Fruit fly (Drosophila melanogaster) whole organism, pupa: Measurements from ENCODE around the gene IleRS-m.

Source experiments
- CG10348 ChIP-seq: fragments of 200-800 bp; sonication (Bioruptor generic); IDR thresholded peaks from 2 replicates; pipeline ENCODE4 v1.3.6; 2022; ENCODE audit warnings: missing biosample characterization, missing genetic modification characterization
- CG12605 ChIP-seq: fragments of 200-800 bp; sonication (Bioruptor generic); IDR thresholded peaks from 2 replicates; pipeline ENCODE4 v1.3.6; 2022; ENCODE audit warnings: missing biosample characterization, missing genetic modification characterization
- CG13204 ChIP-seq: fragments of 200-800 bp; sonication (Bioruptor generic); optimal IDR thresholded peaks from 2 replicates; lab custom pipeline; 2018; ENCODE audit warnings: missing biosample characterization, mild to moderate bottlenecking, missing genetic modification characterization, moderate library complexity
- CG14655 ChIP-seq: fragments of 200-800 bp; sonication (Bioruptor generic); optimal IDR thresholded peaks from 3 replicates; lab custom pipeline; 2017; ENCODE audit warnings: mild to moderate bottlenecking, missing biosample characterization, missing genetic modification reagents, missing genetic modification characterization
- CG15710 ChIP-seq: fragments of 200-800 bp; sonication (Bioruptor generic); optimal IDR thresholded peaks from 2 replicates; lab custom pipeline; 2018; ENCODE audit warnings: missing biosample characterization, mild to moderate bottlenecking, missing genetic modification characterization, moderate library complexity
- CG17806 ChIP-seq: fragments of 200-800 bp; sonication (Bioruptor generic); optimal IDR thresholded peaks from 2 replicates; lab custom pipeline; 2018; ENCODE audit warnings: missing biosample characterization, mild to moderate bottlenecking, missing genetic modification characterization, moderate library complexity
- CG32121 ChIP-seq: fragments of 200-800 bp; sonication (Bioruptor generic); IDR thresholded peaks from 2 replicates; pipeline ENCODE4 v1.3.6; 2022; ENCODE audit warnings: missing biosample characterization, missing genetic modification characterization
- CG34367 ChIP-seq: fragments of 200-800 bp; sonication (Bioruptor generic); optimal IDR thresholded peaks from 2 replicates; lab custom pipeline; 2018; ENCODE audit warnings: missing biosample characterization, mild to moderate bottlenecking, missing genetic modification characterization
- CG4496 ChIP-seq: fragments of 200-800 bp; sonication (Bioruptor generic); IDR thresholded peaks from 3 replicates; pipeline ENCODE4 v1.3.6; 2022; ENCODE audit warnings: missing biosample characterization, missing genetic modification characterization
- CG8159 ChIP-seq: fragments of 200-800 bp; sonication (Bioruptor generic); optimal IDR thresholded peaks from 3 replicates; lab custom pipeline; 2018; ENCODE audit warnings: missing biosample characterization, mild to moderate bottlenecking, missing genetic modification characterization, moderate library complexity
- CG8301 ChIP-seq: fragments of 200-800 bp; sonication (Bioruptor generic); optimal IDR thresholded peaks from 2 replicates; lab custom pipeline; 2018; ENCODE audit warnings: missing biosample characterization, mild to moderate bottlenecking, missing genetic modification characterization
- CG9948 ChIP-seq: fragments of 200-800 bp; sonication (Bioruptor generic); optimal IDR thresholded peaks from 2 replicates; lab custom pipeline; 2018; ENCODE audit warnings: missing biosample characterization, mild to moderate bottlenecking, missing genetic modification characterization, moderate library complexity
- D1 ChIP-seq: fragments of 200-800 bp; sonication (Bioruptor generic); optimal IDR thresholded peaks from 2 replicates; lab custom pipeline; 2018; ENCODE audit warnings: missing biosample characterization, mild to moderate bottlenecking, missing genetic modification characterization, moderate library complexity
- EcR ChIP-seq: fragments of 200-800 bp; sonication (Bioruptor generic); optimal IDR thresholded peaks from 3 replicates; lab custom pipeline; 2019; ENCODE audit warnings: missing biosample characterization, missing genetic modification characterization, mild to moderate bottlenecking, moderate library complexity, missing genetic modification reagents
- Ets98B ChIP-seq: fragments of 200-800 bp; sonication (Bioruptor generic); IDR thresholded peaks from 2 replicates; pipeline ENCODE4 v1.3.6; 2022; ENCODE audit warnings: missing biosample characterization, missing genetic modification characterization
- Pif1A ChIP-seq: fragments of 200-800 bp; sonication (Bioruptor generic); optimal IDR thresholded peaks from 3 replicates; lab custom pipeline; 2016; ENCODE audit warnings: missing biosample characterization, missing genetic modification characterization
- Pif1B ChIP-seq: fragments of 200-800 bp; sonication (Bioruptor generic); optimal IDR thresholded peaks from 3 replicates; lab custom pipeline; 2016; ENCODE audit warnings: missing biosample characterization, missing genetic modification characterization
- Snoo ChIP-seq: fragments of 200-800 bp; sonication (Bioruptor generic); optimal IDR thresholded peaks from 3 replicates; lab custom pipeline; 2017; ENCODE audit warnings: missing biosample characterization, mild to moderate bottlenecking, missing genetic modification characterization, inconsistent platforms
- fd96Ca ChIP-seq: fragments of 200-800 bp; sonication (Bioruptor generic); IDR thresholded peaks from 3 replicates; pipeline ENCODE4 v1.3.6; 2022; ENCODE audit warnings: missing biosample characterization, missing genetic modification characterization
- gl ChIP-seq: fragments of 200-800 bp; sonication (Bioruptor generic); optimal IDR thresholded peaks from 2 replicates; lab custom pipeline; 2018; ENCODE audit warnings: missing biosample characterization, mild to moderate bottlenecking, missing genetic modification characterization
- rn ChIP-seq: fragments of 200-800 bp; sonication (Bioruptor generic); IDR thresholded peaks from 2 replicates; pipeline ENCODE4 v1.3.6; 2022; ENCODE audit warnings: missing biosample characterization, missing genetic modification characterization

Gene IleRS-m

DNA sequence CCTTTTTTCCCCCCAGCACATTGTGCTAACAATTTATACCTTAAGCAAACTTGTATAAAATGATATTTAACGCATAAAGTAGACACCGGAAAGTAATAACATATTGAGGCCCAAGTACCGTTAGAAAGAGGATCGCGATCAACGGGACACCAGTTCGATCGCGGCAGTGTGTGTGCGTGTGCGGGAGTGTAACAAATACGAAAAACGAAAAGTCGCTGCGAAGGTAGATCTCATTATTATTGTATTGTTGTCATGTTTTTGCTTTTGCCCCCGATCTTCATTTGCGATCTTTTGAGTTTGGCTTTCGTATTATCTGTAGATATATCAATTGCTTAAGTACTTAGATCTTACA, 32.0 kb downstream of the IleRS-m start:
- TF ChIP-seq CG8159 (tag; lab: Kevin White, UChicago): no peak
- no peak for TF ChIP-seq CG8301 (tag; lab: Kevin White, UChicago)
- TF ChIP-seq CG4496 (GFP tag; lab: Robert Waterston, UW): no peak
- TF ChIP-seq Pif1A (GFP tag; lab: Kevin White, UChicago): no peak
- TF ChIP-seq CG17806: no peak
- TF ChIP-seq CG10348 (GFP tag; lab: Robert Waterston, UW): no peak
- TF ChIP-seq EcR (GFP tag; lab: Kevin White, UChicago): no peak
- no peak for TF ChIP-seq CG14655 (GFP tag; lab: Kevin White, UChicago)
- TF ChIP-seq CG32121: no peak

- TF ChIP-seq Pif1B (GFP tag; lab: Kevin White, UChicago) (no peak), CG12605 (GFP tag; lab: Robert Waterston, UW) (no peak), CG32121 (no peak), CG17806 (no peak), Pif1A (GFP tag; lab: Kevin White, UChicago) (no peak), EcR (GFP tag; lab: Kevin White, UChicago) (no peak), CG13204 (no peak), rn (GFP tag; lab: Robert Waterston, UW) (no peak), CG10348 (GFP tag; lab: Robert Waterston, UW) (no peak), CG9948 (tag; lab: Kevin White, UChicago) (no peak), D1 (tag; lab: Kevin White, UChicago) (no peak), gl (no peak), Snoo (tag; lab: Kevin White, UChicago) (no peak), CG15710 (tag; lab: Kevin White, UChicago) (no peak), CG14655 (GFP tag; lab: Kevin White, UChicago) (no peak), CG34367 (tag; lab: Kevin White, UChicago) (no peak), Ets98B (GFP tag; lab: Robert Waterston, UW) (no peak), CG8301 (tag; lab: Kevin White, UChicago) (no peak), CG4496 (GFP tag; lab: Robert Waterston, UW) (no peak)
Measured at dm6 chr3L:16136819-16137553, 36.9 kb downstream of the IleRS-m start.

- TF ChIP-seq D1 (tag; lab: Kevin White, UChicago) (no peak), fd96Ca (GFP tag; lab: Robert Waterston, UW) (no peak), CG15710 (tag; lab: Kevin White, UChicago) (no peak), Pif1B (GFP tag; lab: Kevin White, UChicago) (no peak), CG12605 (GFP tag; lab: Robert Waterston, UW) (no peak), gl (no peak), CG10348 (GFP tag; lab: Robert Waterston, UW) (no peak), CG32121 (no peak)
Measured at dm6 chr3L:16137779-16138178, 37.7 kb downstream of the IleRS-m start, which contains the start of gene CG5157. Gene CG5157, minus strand, starts transcription at chr3L:16137879.

dm6 chr3L:16139131-16139530, 39.1 kb downstream of the IleRS-m start:
- TF ChIP-seq Pif1A (GFP tag; lab: Kevin White, UChicago): no peak
- TF ChIP-seq Pif1B (GFP tag; lab: Kevin White, UChicago): no peak
- TF ChIP-seq fd96Ca (GFP tag; lab: Robert Waterston, UW): no peak
- no peak for TF ChIP-seq CG12605 (GFP tag; lab: Robert Waterston, UW)
- no peak for TF ChIP-seq CG13204
- no peak for TF ChIP-seq CG14655 (GFP tag; lab: Kevin White, UChicago)
- TF ChIP-seq rn (GFP tag; lab: Robert Waterston, UW): no peak

DNA sequence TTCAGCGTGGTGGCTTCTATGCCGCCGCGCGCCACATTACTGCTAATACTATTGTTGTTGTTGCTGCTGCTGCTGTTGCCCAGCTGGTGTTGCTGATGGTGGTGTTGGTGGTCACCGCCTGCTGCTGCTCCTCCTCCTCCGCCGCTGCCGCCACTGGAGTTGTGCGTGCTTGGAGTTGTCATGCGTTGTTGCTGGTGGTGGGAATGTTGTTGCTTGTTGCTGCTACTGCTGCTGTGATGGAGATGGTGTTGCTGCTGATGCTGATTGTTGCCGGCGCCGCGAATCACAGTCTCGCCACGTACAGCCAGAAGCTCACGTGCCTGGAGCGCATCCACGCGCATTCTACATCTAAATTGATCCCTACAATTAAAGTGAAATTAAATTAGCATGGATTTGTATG, 41.5 kb downstream of the IleRS-m start:
- TF ChIP-seq Pif1B (GFP tag; lab: Kevin White, UChicago): no peak
- no peak for TF ChIP-seq CG10348 (GFP tag; lab: Robert Waterston, UW)
- TF ChIP-seq CG14655 (GFP tag; lab: Kevin White, UChicago): no peak
- TF ChIP-seq CG13204: no peak
- TF ChIP-seq CG9948 (tag; lab: Kevin White, UChicago): no peak
- no peak for TF ChIP-seq CG12605 (GFP tag; lab: Robert Waterston, UW)
- TF ChIP-seq CG17806: no peak
- no peak for TF ChIP-seq CG8159 (tag; lab: Kevin White, UChicago)
- TF ChIP-seq D1 (tag; lab: Kevin White, UChicago): no peak
- TF ChIP-seq CG8301 (tag; lab: Kevin White, UChicago): no peak
- TF ChIP-seq gl: no peak

- TF ChIP-seq CG12605 (GFP tag; lab: Robert Waterston, UW) (no peak), CG8159 (tag; lab: Kevin White, UChicago) (no peak), CG32121 (peak; percentile 81), CG4496 (GFP tag; lab: Robert Waterston, UW) (peak; percentile 65; the same call in 2 of the 3 replicates), CG13204 (no peak), rn (GFP tag; lab: Robert Waterston, UW) (no peak), CG17806 (no peak), D1 (tag; lab: Kevin White, UChicago) (no peak), CG15710 (tag; lab: Kevin White, UChicago) (no peak), Pif1B (GFP tag; lab: Kevin White, UChicago) (no peak), CG9948 (tag; lab: Kevin White, UChicago) (no peak), gl (no peak), CG10348 (GFP tag; lab: Robert Waterston, UW) (no peak), Snoo (tag; lab: Kevin White, UChicago) (no peak), EcR (GFP tag; lab: Kevin White, UChicago) (no peak), Ets98B (GFP tag; lab: Robert Waterston, UW) (peak; percentile 55; the same call in 1 of the 2 replicates), CG8301 (tag; lab: Kevin White, UChicago) (no peak), CG14655 (GFP tag; lab: Kevin White, UChicago) (no peak)
- TF ChIP-seq, all 21 proteins: peak for 3
Measured at dm6 chr3L:16143685-16144539, 43.8 kb downstream of the IleRS-m start, which contains the start of gene CG32152. Gene CG32152, minus strand, starts transcription at chr3L:16144036.
